Worm (Caenorhabditis elegans): ENCODE data around the gene D1025.10.

ce11 chrX:14491103-14491502 is 25.6 kb upstream of the D1025.10 start:
- TF ChIP-seq hmbx-1 (tag; optimal IDR thresholded peaks at IDR 0.05) (no peak), ets-7 (tag; optimal IDR thresholded peaks at IDR 0.05) (no peak), ama-1 (optimal IDR thresholded peaks at IDR 0.05) (peak; percentile 36), scrt-1 (GFP tag; IDR thresholded peaks at IDR 0.05) (no peak)
